Fruit fly (Drosophila melanogaster): ENCODE data around the gene CG5510.

DNA sequence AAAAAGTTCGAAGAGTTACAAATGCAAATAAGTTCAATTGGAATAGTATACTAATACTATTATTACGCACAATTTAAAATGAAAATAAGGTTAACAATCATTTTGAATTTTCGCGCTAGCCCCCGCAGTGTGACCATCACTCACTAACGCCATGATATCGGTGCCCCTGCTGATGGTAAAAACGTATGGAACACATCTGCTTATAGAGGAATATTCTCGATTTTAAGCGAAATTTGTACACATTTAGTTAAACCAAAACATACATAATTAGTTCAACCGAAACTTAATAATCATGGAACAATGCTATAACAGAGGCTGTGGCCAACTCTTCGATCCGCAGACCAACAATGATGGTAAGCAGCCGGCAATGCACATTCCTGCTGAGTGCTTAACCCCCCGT, 16.8 kb upstream of the CG5510 start, which contains the start of gene mora:
- TF ChIP-seq Myc (optimal IDR thresholded peaks at IDR 0.05) (no peak), Sin3A (optimal IDR thresholded peaks at IDR 0.05) (no peak), ttk (optimal IDR thresholded peaks at IDR 0.05) (no peak), h (optimal IDR thresholded peaks at IDR 0.05) (no peak)
